Fruit fly (Drosophila melanogaster) whole organism, prepupa: ENCODE results near the gene Hsp110.

Experiments
- Blimp-1 ChIP-seq: fragments of 200-800 bp; sonication (Bioruptor generic); optimal IDR thresholded peaks from 3 replicates; lab custom pipeline; 2017; ENCODE audit warnings: missing biosample characterization, missing genetic modification characterization, mild to moderate bottlenecking, moderate library complexity, missing genetic modification reagents
- CG11762 ChIP-seq: fragments of 200-800 bp; sonication (Bioruptor generic); optimal IDR thresholded peaks from 3 replicates; lab custom pipeline; 2016; ENCODE audit warnings: missing biosample characterization, missing genetic modification characterization; ENCODE audit not compliant: insufficient read depth
- CG11902 ChIP-seq: fragments of 200-800 bp; sonication (Bioruptor generic); optimal IDR thresholded peaks from 3 replicates; lab custom pipeline; 2016; ENCODE audit warnings: missing biosample characterization, missing genetic modification characterization
- CG15336 ChIP-seq: fragments of 200-800 bp; sonication (Bioruptor generic); IDR thresholded peaks from 2 replicates; pipeline ENCODE4 v1.3.6; 2022; ENCODE audit warnings: missing biosample characterization, missing genetic modification characterization
- CG1621 ChIP-seq: fragments of 200-800 bp; sonication (Bioruptor generic); optimal IDR thresholded peaks from 3 replicates; lab custom pipeline; 2018; ENCODE audit warnings: missing biosample characterization, mild to moderate bottlenecking, missing genetic modification characterization
- CG3032 ChIP-seq: fragments of 200-800 bp; optimal IDR thresholded peaks from 2 replicates; lab custom pipeline; 2019; ENCODE audit warnings: missing biosample characterization, mild to moderate bottlenecking, missing genetic modification characterization, moderate library complexity
- CG31627 ChIP-seq: fragments of 200-800 bp; sonication (Bioruptor generic); optimal IDR thresholded peaks from 3 replicates; lab custom pipeline; 2016; ENCODE audit warnings: missing biosample characterization, missing genetic modification characterization
- CG32006 ChIP-seq: fragments of 200-800 bp; sonication (Bioruptor generic); optimal IDR thresholded peaks from 3 replicates; lab custom pipeline; 2017; ENCODE audit warnings: missing biosample characterization, mild to moderate bottlenecking, missing genetic modification characterization
- CG34406 ChIP-seq: fragments of 200-800 bp; sonication (Bioruptor generic); optimal IDR thresholded peaks from 3 replicates; lab custom pipeline; 2016; ENCODE audit warnings: missing biosample characterization, missing genetic modification characterization
- CG3919 ChIP-seq: fragments of 200-800 bp; sonication (Bioruptor generic); optimal IDR thresholded peaks from 3 replicates; lab custom pipeline; 2016; ENCODE audit warnings: missing biosample characterization, missing genetic modification characterization
- CG4318 ChIP-seq: fragments of 200-800 bp; sonication (Bioruptor generic); optimal IDR thresholded peaks from 3 replicates; lab custom pipeline; 2017; ENCODE audit warnings: missing biosample characterization, mild to moderate bottlenecking, missing genetic modification characterization
- CG6163 ChIP-seq: fragments of 200-800 bp; sonication (Bioruptor generic); IDR thresholded peaks from 3 replicates; pipeline ENCODE4 v1.3.6; 2022; ENCODE audit warnings: missing biosample characterization, missing genetic modification characterization
- CG6276 ChIP-seq: fragments of 200-800 bp; sonication (Bioruptor generic); optimal IDR thresholded peaks from 2 replicates; lab custom pipeline; 2017; ENCODE audit warnings: missing biosample characterization, mild to moderate bottlenecking, missing genetic modification characterization
- CG6792 ChIP-seq: fragments of 200-800 bp; sonication (Bioruptor generic); optimal IDR thresholded peaks from 3 replicates; lab custom pipeline; 2016; ENCODE audit warnings: missing biosample characterization, missing genetic modification characterization
- CG6808 ChIP-seq: fragments of 200-800 bp; sonication (Bioruptor generic); optimal IDR thresholded peaks from 3 replicates; lab custom pipeline; 2017; ENCODE audit warnings: missing biosample characterization, missing genetic modification characterization, mild to moderate bottlenecking, moderate library complexity, missing genetic modification reagents
- CG6854 ChIP-seq: fragments of 200-800 bp; sonication (Bioruptor generic); optimal IDR thresholded peaks from 2 replicates; lab custom pipeline; 2017; ENCODE audit warnings: missing biosample characterization, mild to moderate bottlenecking, missing genetic modification characterization
- CG7368 ChIP-seq: fragments of 200-800 bp; sonication (Bioruptor generic); optimal IDR thresholded peaks from 3 replicates; lab custom pipeline; 2016; ENCODE audit warnings: missing biosample characterization, missing genetic modification characterization
- CG8119 ChIP-seq: fragments of 200-800 bp; sonication (Bioruptor generic); IDR thresholded peaks from 3 replicates; pipeline ENCODE4 v1.3.6; 2022; ENCODE audit warnings: missing biosample characterization, missing genetic modification characterization
- CG8319 ChIP-seq: fragments of 200-800 bp; sonication (Bioruptor generic); optimal IDR thresholded peaks from 3 replicates; lab custom pipeline; 2016; ENCODE audit warnings: missing biosample characterization, missing genetic modification characterization
- CG8632 ChIP-seq: fragments of 200-800 bp; sonication (Bioruptor generic); optimal IDR thresholded peaks from 3 replicates; lab custom pipeline; 2016; ENCODE audit warnings: missing biosample characterization, missing genetic modification characterization
- CG9139 ChIP-seq: fragments of 200-800 bp; sonication (Bioruptor generic); optimal IDR thresholded peaks from 3 replicates; lab custom pipeline; 2017; ENCODE audit warnings: missing biosample characterization, mild to moderate bottlenecking, missing genetic modification characterization
- Eip93F ChIP-seq: fragments of 200-800 bp; sonication (Bioruptor generic); optimal IDR thresholded peaks from 2 replicates; lab custom pipeline; 2016; ENCODE audit warnings: missing biosample characterization, mild to moderate bottlenecking, missing genetic modification characterization
- Ets21C ChIP-seq: fragments of 200-800 bp; sonication (Bioruptor generic); optimal IDR thresholded peaks from 3 replicates; lab custom pipeline; 2016; ENCODE audit warnings: missing biosample characterization, missing genetic modification characterization
- Ets96B ChIP-seq: fragments of 200-800 bp; optimal IDR thresholded peaks from 2 replicates; lab custom pipeline; 2019; ENCODE audit warnings: missing biosample characterization, mild to moderate bottlenecking, missing genetic modification characterization, moderate library complexity
- Hr39 ChIP-seq: fragments of 200-800 bp; sonication (Bioruptor generic); optimal IDR thresholded peaks from 2 replicates; lab custom pipeline; 2016; ENCODE audit warnings: missing biosample characterization, missing genetic modification characterization
- Lpt ChIP-seq: fragments of 200-800 bp; sonication (Bioruptor generic); optimal IDR thresholded peaks from 3 replicates; lab custom pipeline; 2016; ENCODE audit warnings: missing biosample characterization, missing genetic modification characterization
- Met ChIP-seq: fragments of 200-800 bp; sonication (Bioruptor generic); optimal IDR thresholded peaks from 3 replicates; lab custom pipeline; 2016; ENCODE audit warnings: missing biosample characterization, missing genetic modification characterization
- OdsH ChIP-seq: fragments of 200-800 bp; sonication (Bioruptor generic); optimal IDR thresholded peaks from 3 replicates; lab custom pipeline; 2016; ENCODE audit warnings: missing biosample characterization, missing genetic modification characterization
- Smox ChIP-seq: fragments of 200-800 bp; sonication (Bioruptor generic); optimal IDR thresholded peaks from 3 replicates; lab custom pipeline; 2016; ENCODE audit warnings: missing biosample characterization, missing genetic modification characterization
- Sox102F ChIP-seq: fragments of 200-800 bp; sonication (Bioruptor generic); optimal IDR thresholded peaks from 2 replicates; lab custom pipeline; 2016; ENCODE audit warnings: missing biosample characterization, mild to moderate bottlenecking, missing genetic modification characterization
- Sox14 ChIP-seq: fragments of 200-800 bp; sonication (Bioruptor generic); optimal IDR thresholded peaks from 3 replicates; lab custom pipeline; 2016; ENCODE audit warnings: missing biosample characterization, missing genetic modification characterization
- Sox15 ChIP-seq: fragments of 200-800 bp; sonication (Bioruptor generic); optimal IDR thresholded peaks from 3 replicates; lab custom pipeline; 2016; ENCODE audit warnings: missing biosample characterization, missing genetic modification characterization
- achi ChIP-seq: fragments of 200-800 bp; sonication (Bioruptor generic); optimal IDR thresholded peaks from 3 replicates; lab custom pipeline; 2016; ENCODE audit warnings: missing biosample characterization, missing genetic modification characterization
- cyc ChIP-seq: fragments of 200-800 bp; sonication (Bioruptor generic); optimal IDR thresholded peaks from 3 replicates; lab custom pipeline; 2016; ENCODE audit warnings: missing biosample characterization, missing genetic modification characterization
- dac ChIP-seq: fragments of 200-800 bp; sonication (Bioruptor generic); optimal IDR thresholded peaks from 2 replicates; lab custom pipeline; 2017; ENCODE audit warnings: missing biosample characterization, mild to moderate bottlenecking, missing genetic modification characterization
- dsx ChIP-seq: fragments of 200-800 bp; optimal IDR thresholded peaks from 3 replicates; lab custom pipeline; 2019; ENCODE audit warnings: missing biosample characterization, mild to moderate bottlenecking, missing genetic modification characterization, moderate library complexity; ENCODE audit not compliant: poor library complexity, severe bottlenecking
- eg ChIP-seq: fragments of 200-800 bp; sonication (Bioruptor generic); IDR thresholded peaks from 3 replicates; pipeline ENCODE4 v1.3.6; 2022; ENCODE audit warnings: missing biosample characterization, missing genetic modification characterization
- esn ChIP-seq: fragments of 200-800 bp; sonication (Bioruptor generic); optimal IDR thresholded peaks from 2 replicates; lab custom pipeline; 2016; ENCODE audit warnings: missing biosample characterization, mild to moderate bottlenecking, missing genetic modification characterization, moderate library complexity
- fd85E ChIP-seq: fragments of 200-800 bp; sonication (Bioruptor generic); optimal IDR thresholded peaks from 3 replicates; lab custom pipeline; 2016; ENCODE audit warnings: missing biosample characterization, missing genetic modification characterization
- fkh ChIP-seq: fragments of 200-800 bp; sonication (Bioruptor generic); optimal IDR thresholded peaks from 3 replicates; lab custom pipeline; 2017; ENCODE audit warnings: missing biosample characterization, mild to moderate bottlenecking, missing genetic modification characterization, moderate library complexity
- lz ChIP-seq: fragments of 200-800 bp; sonication (Bioruptor generic); optimal IDR thresholded peaks from 3 replicates; lab custom pipeline; 2016; ENCODE audit warnings: missing biosample characterization, missing genetic modification characterization
- pdm3 ChIP-seq: fragments of 200-800 bp; sonication (Bioruptor generic); optimal IDR thresholded peaks from 3 replicates; lab custom pipeline; 2016; ENCODE audit warnings: missing biosample characterization, missing genetic modification characterization
- spab ChIP-seq: fragments of 200-800 bp; sonication (Bioruptor generic); optimal IDR thresholded peaks from 2 replicates; lab custom pipeline; 2017; ENCODE audit warnings: missing biosample characterization, mild to moderate bottlenecking, missing genetic modification characterization, missing genetic modification reagents
- ss ChIP-seq, 2 experiments: fragments of 200-800 bp; sonication (Bioruptor generic); optimal IDR thresholded peaks; 2 replicates in 1 of 2; 3 replicates in 1 of 2; lab custom pipeline; 2017 to 2018; ENCODE audit warnings: mild to moderate bottlenecking in 2 of 2, missing biosample characterization in 2 of 2, missing genetic modification characterization in 2 of 2, moderate library complexity in 1 of 2
- svp ChIP-seq: fragments of 200-800 bp; sonication (Bioruptor generic); peaks from one replicate; lab custom pipeline; 2016; ENCODE audit warnings: missing biosample characterization, missing genetic modification characterization
- topi ChIP-seq: fragments of 200-800 bp; sonication (Bioruptor generic); optimal IDR thresholded peaks from 3 replicates; lab custom pipeline; 2016; ENCODE audit warnings: missing biosample characterization, missing genetic modification characterization
- vri ChIP-seq: fragments of 200-800 bp; sonication (Bioruptor generic); optimal IDR thresholded peaks from 3 replicates; lab custom pipeline; 2016; ENCODE audit warnings: missing biosample characterization, mild to moderate bottlenecking, missing genetic modification characterization

Hsp110 gene

DNA sequence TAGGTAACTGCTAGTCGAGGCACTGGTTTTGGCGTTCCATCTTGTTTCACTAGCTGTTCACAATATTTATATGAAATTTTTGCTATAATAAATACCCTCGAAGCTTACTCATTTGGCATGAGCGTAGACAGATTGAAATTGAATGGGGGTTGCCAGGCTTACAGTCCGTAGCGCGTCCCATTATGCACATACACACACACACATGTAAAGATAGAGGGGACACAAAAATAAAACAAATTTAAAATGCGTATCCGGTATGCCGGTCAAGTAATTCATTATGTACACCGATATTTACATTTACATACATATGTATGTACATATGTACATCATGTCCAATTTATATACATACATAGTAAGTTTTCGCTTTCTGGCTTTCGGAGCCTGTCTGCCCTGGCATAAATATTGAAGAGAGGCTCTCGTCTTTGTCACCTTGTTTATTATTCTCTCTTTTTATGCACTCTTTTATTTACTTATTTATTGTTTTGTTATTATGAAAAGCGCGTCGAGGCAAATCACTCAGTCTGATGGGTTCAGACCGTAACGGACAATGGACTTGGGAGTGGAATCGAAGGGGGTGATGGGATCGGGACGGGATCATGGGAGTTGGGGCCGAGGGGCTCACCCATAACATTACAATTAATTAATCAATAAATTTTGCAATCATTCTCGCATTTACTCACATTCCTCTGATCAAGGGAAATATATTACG is 22.6 kb downstream of the Hsp110 start (continued):
- TF ChIP-seq CG1621 (no peak), CG15336 (0 out of 2 replicates have a peak, but pooled peaks have one; percentile 17), Sox102F (peak; percentile 51), Ets96B (tag; lab: Kevin White, UChicago) (peak; percentile 3), lz (GFP tag; lab: Kevin White, UChicago) (peak; percentile 36), CG8119 (GFP tag; lab: Robert Waterston, UW) (no peak), CG32006 (GFP tag; lab: Kevin White, UChicago) (peak; percentile 39), CG8319 (GFP tag; lab: Kevin White, UChicago) (peak; percentile 5), CG6276 (peak; percentile 30), Eip93F (no peak), CG6163 (GFP tag; lab: Robert Waterston, UW) (peak; percentile 36; the same call in 2 of the 3 replicates), fd85E (GFP tag; lab: Kevin White, UChicago) (no peak), vri (no peak), Blimp-1 (GFP tag; lab: Kevin White, UChicago) (no peak), OdsH (GFP tag; lab: Kevin White, UChicago) (peak; percentile 25), CG3032 (tag; lab: Kevin White, UChicago) (peak; percentile 20), Sox14 (GFP tag; lab: Kevin White, UChicago) (no peak), fkh (GFP tag; lab: Kevin White, UChicago) (peak; percentile 29), Sox15 (peak; percentile 25), Hr39 (GFP tag; lab: Kevin White, UChicago) (peak; percentile 39), topi (peak; percentile 46), CG9139 (GFP tag; lab: Kevin White, UChicago) (peak; percentile 49), CG31627 (peak; percentile 39), esn (GFP tag; lab: Kevin White, UChicago) (peak; percentile 53), achi (GFP tag; lab: Kevin White, UChicago) (peak; percentile 51), Ets21C (GFP tag; lab: Kevin White, UChicago) (no peak), CG6792 (GFP tag; lab: Kevin White, UChicago) (no peak), svp (GFP tag; lab: Kevin White, UChicago) (peak; percentile 98), ss (GFP tag; optimal IDR thresholded peaks at IDR 0.05; lab: Kevin White, UChicago) (peak; percentile 58 to 80), eg (GFP tag; lab: Robert Waterston, UW) (peak; percentile 52; the same call in 2 of the 3 replicates), CG7368 (GFP tag; lab: Kevin White, UChicago) (peak; percentile 18), CG3919 (peak; percentile 27), CG8632 (peak; percentile 30), CG6808 (GFP tag; lab: Kevin White, UChicago) (peak; percentile 54), spab (GFP tag; lab: Kevin White, UChicago) (peak; percentile 8), cyc (peak; percentile 37), Met (GFP tag; lab: Kevin White, UChicago) (peak; percentile 54), CG34406 (GFP tag; lab: Kevin White, UChicago) (peak; percentile 35), pdm3 (GFP tag; lab: Kevin White, UChicago) (peak; percentile 52), dac (no peak), CG4318 (GFP tag; lab: Kevin White, UChicago) (no peak), Lpt (no peak)

DNA sequence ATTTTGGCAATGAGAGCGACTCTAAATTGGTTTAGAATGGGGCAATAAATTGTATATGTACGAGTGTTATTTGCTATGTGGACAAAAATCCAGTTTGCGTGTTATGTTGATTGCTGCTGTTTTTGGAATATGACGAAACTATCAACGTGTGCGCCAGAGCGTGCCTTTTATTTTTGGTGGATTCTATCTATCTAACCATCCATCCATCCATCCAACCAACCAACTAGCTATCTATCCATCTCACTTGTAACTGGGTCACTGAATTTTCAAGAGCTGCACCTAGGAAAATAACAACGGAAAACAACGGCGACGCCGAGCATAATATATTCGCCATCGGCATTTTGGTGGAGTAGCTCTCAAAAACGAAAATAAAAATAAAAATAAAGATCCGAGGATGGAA is 25.9 kb downstream of the Hsp110 start:
- TF ChIP-seq Ets21C (GFP tag; lab: Kevin White, UChicago) (no peak), CG1621 (no peak), CG11902 (no peak), Blimp-1 (GFP tag; lab: Kevin White, UChicago) (no peak), Hr39 (GFP tag; lab: Kevin White, UChicago) (no peak), Sox102F (no peak), CG8632 (no peak), CG6854 (no peak), Smox (GFP tag; lab: Kevin White, UChicago) (no peak), lz (GFP tag; lab: Kevin White, UChicago) (no peak), CG9139 (GFP tag; lab: Kevin White, UChicago) (no peak), dsx (GFP tag; lab: Kevin White, UChicago) (no peak), fkh (GFP tag; lab: Kevin White, UChicago) (no peak), CG11762 (GFP tag; lab: Kevin White, UChicago) (no peak)
